Worm (Caenorhabditis elegans) whole organism, L1 larva: ENCODE data around the gene nhr-45.
A peak's percentile ranks its signal among the peaks of the same experiment; 100 is the strongest.

Experiments
- C04F5.9 ChIP-seq: sonication (generic microtip); optimal IDR thresholded peaks from 2 replicates; lab custom pipeline; 2016; ENCODE audit warnings: missing genetic modification characterization, missing compliant biosample characterization
- C34B4.2 ChIP-seq: sonication (generic microtip); optimal IDR thresholded peaks from 2 replicates; lab custom pipeline; 2017; ENCODE audit warnings: mild to moderate bottlenecking, missing genetic modification characterization, missing compliant biosample characterization
- F16B12.6 ChIP-seq: fragments of 150-350 bp; optimal IDR thresholded peaks from 2 replicates; lab custom pipeline; 2014; ENCODE audit warnings: missing biosample characterization, missing genetic modification characterization
- alr-1 ChIP-seq: fragments of 200-800 bp; sonication (Bioruptor generic); optimal IDR thresholded peaks from 2 replicates; lab custom pipeline; 2018; ENCODE audit warnings: borderline replicate concordance, mild to moderate bottlenecking, missing genetic modification characterization, missing compliant biosample characterization
- aly-2 ChIP-seq: fragments of 150-350 bp; optimal IDR thresholded peaks from 2 replicates; lab custom pipeline; 2014; ENCODE audit warnings: missing biosample characterization, missing genetic modification characterization
- ceh-90 ChIP-seq: sonication (generic microtip); optimal IDR thresholded peaks from 2 replicates; lab custom pipeline; 2016; ENCODE audit warnings: missing genetic modification characterization, missing compliant biosample characterization
- dpl-1 ChIP-seq, 3 experiments: fragments of 150-350 bp in 2 of 3; sonication (generic microtip) in 1 of 3; optimal IDR thresholded peaks; 2 replicates each; lab custom pipeline; 2014 to 2017; ENCODE audit warnings: missing biosample characterization in 3 of 3, missing genetic modification characterization in 3 of 3, missing genetic modification reagents in 3 of 3
- dsc-1 ChIP-seq: sonication (generic microtip); optimal IDR thresholded peaks from 2 replicates; lab custom pipeline; 2016; ENCODE audit warnings: mild to moderate bottlenecking, missing genetic modification characterization, missing compliant biosample characterization
- elt-2 ChIP-seq: sonication (generic microtip); optimal IDR thresholded peaks from 2 replicates; lab custom pipeline; 2016; ENCODE audit warnings: missing genetic modification characterization, mild to moderate bottlenecking, inconsistent platforms, missing compliant biosample characterization, missing genetic modification reagents
- elt-3 ChIP-seq, 6 experiments: fragments of 150-350 bp in 1 of 6; sonication (generic microtip); optimal IDR thresholded peaks; 2 replicates each; lab custom pipeline; 2017 to 2018; ENCODE audit warnings: missing biosample characterization in 6 of 6, missing genetic modification characterization in 6 of 6, inconsistent platforms in 1 of 6
- fkh-10 ChIP-seq: sonication (generic microtip); optimal IDR thresholded peaks from 2 replicates; lab custom pipeline; 2017; ENCODE audit warnings: missing biosample characterization, missing genetic modification reagents, missing genetic modification characterization
- fkh-4 ChIP-seq: sonication (generic microtip); optimal IDR thresholded peaks from 2 replicates; lab custom pipeline; 2016; ENCODE audit warnings: missing compliant biosample characterization, missing genetic modification characterization, borderline replicate concordance
- fkh-8 ChIP-seq: sonication (generic microtip); optimal IDR thresholded peaks from 2 replicates; lab custom pipeline; 2016; ENCODE audit warnings: mild to moderate bottlenecking, missing genetic modification characterization, missing compliant biosample characterization
- hlh-4 ChIP-seq: sonication (generic microtip); optimal IDR thresholded peaks from 2 replicates; lab custom pipeline; 2016; ENCODE audit warnings: mild to moderate bottlenecking, missing genetic modification characterization, missing compliant biosample characterization
- irx-1 ChIP-seq: sonication (generic microtip); optimal IDR thresholded peaks from 2 replicates; lab custom pipeline; 2016; ENCODE audit warnings: missing genetic modification characterization, missing compliant biosample characterization
- lin-14 ChIP-seq: fragments of 200-800 bp; sonication (Bioruptor generic); optimal IDR thresholded peaks from 2 replicates; lab custom pipeline; 2018; ENCODE audit warnings: mild to moderate bottlenecking, missing genetic modification characterization, moderate library complexity, missing compliant biosample characterization
- lin-35 ChIP-seq, 2 experiments: fragments of 150-350 bp; optimal IDR thresholded peaks; 2 replicates each; lab custom pipeline; 2014; ENCODE audit warnings: missing biosample characterization in 2 of 2, missing genetic modification characterization in 2 of 2, missing genetic modification reagents in 2 of 2
- lin-39 ChIP-seq: fragments of 150-350 bp; optimal IDR thresholded peaks from 2 replicates; lab custom pipeline; 2014; ENCODE audit warnings: missing biosample characterization, missing genetic modification reagents, missing genetic modification characterization
- mab-9 ChIP-seq: fragments of 200-800 bp; sonication (Bioruptor generic); IDR thresholded peaks from 2 replicates; pipeline ENCODE4 v1.3.6; 2022; ENCODE audit warnings: missing genetic modification reagents, missing genetic modification characterization, missing compliant biosample characterization
- mdl-1 ChIP-seq, 2 experiments: fragments of 150-350 bp; optimal IDR thresholded peaks; 2 replicates each; lab custom pipeline; 2014 to 2017; ENCODE audit warnings: missing biosample characterization in 2 of 2, missing genetic modification characterization in 2 of 2, inconsistent platforms in 1 of 2
- nhr-11 ChIP-seq: fragments of 150-350 bp; optimal IDR thresholded peaks from 2 replicates; lab custom pipeline; 2014; ENCODE audit warnings: missing biosample characterization, missing genetic modification characterization
- nhr-19 ChIP-seq: fragments of 200-800 bp; sonication (Bioruptor generic); conservative IDR thresholded peaks from 2 replicates; pipeline ENCODE4 v1.3.6; 2022; ENCODE audit warnings: missing genetic modification characterization, missing compliant biosample characterization
- nhr-237 ChIP-seq: fragments of 150-350 bp; optimal IDR thresholded peaks from 2 replicates; lab custom pipeline; 2014; ENCODE audit warnings: missing biosample characterization, missing genetic modification characterization
- nhr-84 ChIP-seq: sonication (generic microtip); optimal IDR thresholded peaks from 2 replicates; lab custom pipeline; 2017; ENCODE audit warnings: missing biosample characterization, missing genetic modification characterization
- rnt-1 ChIP-seq: sonication (generic microtip); optimal IDR thresholded peaks from 2 replicates; lab custom pipeline; 2016; ENCODE audit warnings: mild to moderate bottlenecking, missing genetic modification characterization, moderate library complexity, missing compliant biosample characterization
- snu-23 ChIP-seq: sonication (generic microtip); optimal IDR thresholded peaks from 2 replicates; lab custom pipeline; 2016; ENCODE audit warnings: missing genetic modification characterization, missing compliant biosample characterization
- sptf-1 ChIP-seq: fragments of 150-350 bp; optimal IDR thresholded peaks from 2 replicates; lab custom pipeline; 2014; ENCODE audit warnings: missing biosample characterization, missing genetic modification characterization
- swsn-7 ChIP-seq: sonication (generic microtip); optimal IDR thresholded peaks from 2 replicates; lab custom pipeline; 2016; ENCODE audit warnings: missing genetic modification characterization, missing compliant biosample characterization
- tbx-2 ChIP-seq: sonication (generic microtip); optimal IDR thresholded peaks from 2 replicates; lab custom pipeline; 2016; ENCODE audit warnings: missing genetic modification characterization, missing compliant biosample characterization
- unc-30 ChIP-seq: sonication (generic microtip); optimal IDR thresholded peaks from 2 replicates; lab custom pipeline; 2017; ENCODE audit warnings: missing biosample characterization, missing genetic modification characterization
- unc-62 ChIP-seq: fragments of 150-350 bp; optimal IDR thresholded peaks from 2 replicates; lab custom pipeline; 2014; ENCODE audit warnings: missing biosample characterization, missing genetic modification reagents, missing genetic modification characterization
- unc-98 ChIP-seq: fragments of 200-800 bp; sonication (Bioruptor generic); IDR thresholded peaks from 2 replicates; pipeline ENCODE4 v1.3.6; 2022; ENCODE audit warnings: missing genetic modification characterization, missing compliant biosample characterization
- zag-1 ChIP-seq: fragments of 150-350 bp; optimal IDR thresholded peaks from 2 replicates; lab custom pipeline; 2014; ENCODE audit warnings: missing biosample characterization, missing genetic modification characterization

Gene nhr-45

DNA sequence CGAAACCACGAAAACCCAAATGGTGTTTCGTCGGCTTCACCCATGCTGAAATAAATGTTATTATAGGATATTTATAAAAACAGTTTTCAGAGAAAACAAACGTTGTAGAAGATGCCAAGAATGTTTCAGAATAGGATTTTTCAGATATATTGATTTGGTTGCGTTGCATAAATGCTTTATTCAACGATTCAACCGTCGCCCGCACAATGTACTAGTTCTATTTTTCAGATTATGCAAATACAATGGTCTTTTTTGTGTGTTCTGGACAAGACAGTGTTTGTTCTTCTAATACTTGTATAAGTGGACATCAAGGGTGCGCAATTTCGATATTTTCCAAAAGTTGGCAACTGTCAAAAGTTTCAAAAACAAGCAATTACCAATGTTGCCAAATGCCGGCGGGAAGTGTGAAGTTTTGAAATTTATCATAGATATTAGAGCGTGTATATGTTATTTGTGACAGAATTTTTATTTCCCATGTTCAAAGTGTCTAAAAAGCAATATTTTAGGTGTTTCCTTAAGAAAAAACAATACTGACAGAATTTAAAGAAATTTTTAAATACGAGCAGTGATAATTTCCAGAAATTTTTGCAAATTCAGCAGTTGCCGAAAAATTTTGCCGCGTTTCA is 31.1 kb upstream of the nhr-45 start, which contains the start of gene K02G10.5:
TSS of gene K02G10.5 (minus strand) at position 51 of the 626 bp plus-strand sequence.
- TF ChIP-seq lin-35 (GFP tag; optimal IDR thresholded peaks at IDR 0.05; lab: Kevin White, UChicago) = no peak
- TF ChIP-seq unc-98 = no peak
- TF ChIP-seq fkh-10 (GFP tag; lab: Kevin White, UChicago) = no peak
- TF ChIP-seq dpl-1 (GFP tag; optimal IDR thresholded peaks at IDR 0.05; lab: Kevin White, UChicago) = no peak
- TF ChIP-seq aly-2 (tag; lab: Kevin White, UChicago) = no peak
- no peak for TF ChIP-seq hlh-4 (tag; lab: Kevin White, UChicago)
- no peak for TF ChIP-seq ceh-90 (tag; lab: Kevin White, UChicago)
- TF ChIP-seq sptf-1 (tag; lab: Kevin White, UChicago) = no peak
- no peak for TF ChIP-seq dsc-1 (tag; lab: Kevin White, UChicago)
- TF ChIP-seq C34B4.2 = no peak
- TF ChIP-seq lin-39 (tag; lab: Kevin White, UChicago) = no peak
- no peak for TF ChIP-seq snu-23 (GFP tag; lab: Kevin White, UChicago)
- TF ChIP-seq elt-3 (tag; optimal IDR thresholded peaks at IDR 0.05; lab: Kevin White, UChicago) = no peak
- no peak for TF ChIP-seq mdl-1 (tag; optimal IDR thresholded peaks at IDR 0.05; lab: Kevin White, UChicago)
- TF ChIP-seq alr-1 (tag; lab: Kevin White, UChicago) = no peak
- TF ChIP-seq, all 84 proteins: peak for 0

DNA sequence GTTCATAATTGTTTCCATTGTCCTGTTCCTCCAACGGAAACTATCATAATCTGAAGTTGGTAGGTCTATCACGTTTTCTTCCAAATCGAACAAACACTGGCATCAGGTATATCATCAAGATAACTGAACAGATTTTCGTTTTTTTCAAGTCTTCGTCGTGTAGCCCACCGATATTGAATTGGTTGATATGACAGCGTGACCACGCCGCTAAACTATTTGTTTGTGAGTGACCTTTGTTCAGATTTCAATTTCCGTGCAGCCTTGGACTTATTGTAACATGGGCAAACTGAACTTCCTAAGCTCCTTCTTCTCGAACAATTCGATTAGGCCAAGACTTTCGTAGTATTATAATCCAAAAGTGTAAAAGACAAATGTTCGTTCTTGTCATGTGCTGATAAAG is 25.5 kb upstream of the nhr-45 start:
- TF ChIP-seq elt-2 (tag; lab: Kevin White, UChicago) (no peak), tbx-2 (no peak), elt-3 (tag; optimal IDR thresholded peaks at IDR 0.05; lab: Kevin White, UChicago) (peak in 1 of 6 experiments; percentile 9), lin-14 (GFP tag; lab: Kevin White, UChicago) (peak; percentile 23)

DNA sequence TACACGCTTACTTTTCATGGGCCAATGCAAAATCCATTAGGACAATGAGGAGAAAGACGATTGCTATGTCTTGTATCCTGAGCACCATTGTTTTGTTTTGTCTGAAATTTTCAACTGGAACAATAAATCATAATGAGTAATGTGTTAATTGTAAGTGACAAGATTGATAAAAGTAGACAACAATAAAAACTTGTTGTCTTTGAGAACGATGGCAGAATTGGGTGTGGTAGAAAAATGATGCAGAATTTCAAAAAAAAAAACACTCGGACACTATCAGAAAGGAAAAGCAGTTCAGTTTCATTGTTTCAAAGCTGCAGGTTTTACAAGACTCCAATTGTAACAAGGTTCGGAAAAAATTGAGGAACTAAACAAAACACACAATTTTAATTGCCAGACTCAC is 22.5 kb upstream of the nhr-45 start, which contains the start of gene K02G10.15:
TSS of gene K02G10.15 (minus strand) at position 101 of the 400 bp plus-strand sequence.
- TF ChIP-seq unc-30 (tag; lab: Kevin White, UChicago) (no peak), C04F5.9 (tag; lab: Kevin White, UChicago) (no peak), swsn-7 (no peak), nhr-237 (no peak), sptf-1 (tag; lab: Kevin White, UChicago) (no peak), nhr-19 (GFP tag; lab: Robert Waterston, UW) (no peak), nhr-11 (tag; lab: Kevin White, UChicago) (no peak), fkh-4 (tag; lab: Kevin White, UChicago) (no peak)

DNA sequence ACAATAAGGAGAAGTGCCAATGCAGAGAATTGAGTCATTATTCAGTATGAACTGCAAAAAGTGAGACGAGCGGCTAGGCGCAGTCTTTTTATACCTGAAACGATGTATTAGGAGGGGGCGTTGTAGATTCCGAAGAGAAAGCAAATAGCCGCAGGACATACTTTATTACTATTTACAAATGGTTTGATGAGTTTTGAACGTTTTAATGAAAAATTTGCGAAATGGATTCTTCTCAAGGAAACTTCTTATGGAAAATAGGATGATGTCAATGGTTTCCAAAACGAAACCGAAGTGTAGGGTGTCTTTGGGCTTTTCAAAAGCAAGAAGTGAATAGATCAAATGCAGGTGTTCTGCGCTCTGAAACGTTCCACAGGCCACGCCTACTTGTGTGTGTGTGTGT is 17.9 kb upstream of the nhr-45 start, which contains the start of gene flp-11:
TSS of gene flp-11 (minus strand) at position 101 of the 400 bp plus-strand sequence.
- TF ChIP-seq zag-1 (no peak), unc-62 (GFP tag; lab: Kevin White, UChicago) (no peak)

DNA sequence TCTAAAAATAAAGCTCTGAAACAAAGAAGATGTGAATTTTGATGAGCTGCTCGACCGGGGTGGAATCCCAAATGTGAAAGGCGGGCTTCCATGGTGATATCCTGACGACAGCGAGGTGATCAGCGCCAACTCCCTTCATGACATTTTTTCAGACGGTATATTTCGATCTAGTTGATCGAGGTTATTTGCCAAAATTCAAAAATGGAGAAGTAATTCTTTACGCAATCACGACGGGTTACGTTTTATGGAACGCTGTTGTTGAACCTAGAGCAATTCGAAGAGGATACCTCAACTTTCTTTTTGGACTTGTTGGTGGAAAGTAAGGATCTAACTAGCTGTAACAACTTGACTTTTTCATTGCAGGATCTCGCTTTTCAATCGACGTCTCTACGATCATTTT is 16.6 kb upstream of the nhr-45 start:
- TF ChIP-seq nhr-84 (tag; lab: Kevin White, UChicago) = no peak
- no peak for TF ChIP-seq elt-2 (tag; lab: Kevin White, UChicago)
- TF ChIP-seq sptf-1 (tag; lab: Kevin White, UChicago) = no peak
- no peak for TF ChIP-seq F16B12.6
- no peak for TF ChIP-seq C34B4.2
- no peak for TF ChIP-seq irx-1 (tag; lab: Kevin White, UChicago)
- no peak for TF ChIP-seq fkh-8 (tag; lab: Kevin White, UChicago)
- TF ChIP-seq mab-9 = no peak
- TF ChIP-seq rnt-1 = no peak
